Worm (Caenorhabditis elegans) whole organism, L1 larva: ENCODE results near the gene eor-2.
A peak's percentile ranks its signal among the peaks of the same experiment; 100 is the strongest.

Experiments
- C04F5.9 ChIP-seq: sonication (generic microtip); optimal IDR thresholded peaks from 2 replicates; lab custom pipeline; 2016; ENCODE audit warnings: missing genetic modification characterization, missing compliant biosample characterization
- C34B4.2 ChIP-seq: sonication (generic microtip); optimal IDR thresholded peaks from 2 replicates; lab custom pipeline; 2017; ENCODE audit warnings: mild to moderate bottlenecking, missing genetic modification characterization, missing compliant biosample characterization
- aha-1 ChIP-seq: fragments of 150-350 bp; optimal IDR thresholded peaks from 2 replicates; lab custom pipeline; 2014; ENCODE audit warnings: missing biosample characterization, missing genetic modification characterization
- ceh-82 ChIP-seq, 3 experiments: fragments of 150-350 bp in 1 of 3; sonication (generic microtip) in 2 of 3; optimal IDR thresholded peaks; 2 replicates each; lab custom pipeline; 2014 to 2017; ENCODE audit warnings: missing biosample characterization in 3 of 3, missing genetic modification characterization in 3 of 3
- ceh-88 ChIP-seq: fragments of 200-800 bp; sonication (Bioruptor generic); IDR thresholded peaks from 2 replicates; pipeline ENCODE4 v1.3.6; 2022; ENCODE audit warnings: missing genetic modification characterization, missing compliant biosample characterization
- ces-1 ChIP-seq: fragments of 150-350 bp; optimal IDR thresholded peaks from 2 replicates; lab custom pipeline; 2014; ENCODE audit warnings: missing biosample characterization, missing genetic modification reagents, missing genetic modification characterization
- dpl-1 ChIP-seq, 3 experiments: fragments of 150-350 bp in 2 of 3; sonication (generic microtip) in 1 of 3; optimal IDR thresholded peaks; 2 replicates each; lab custom pipeline; 2014 to 2017; ENCODE audit warnings: missing biosample characterization in 3 of 3, missing genetic modification characterization in 3 of 3, missing genetic modification reagents in 3 of 3
- efl-1 ChIP-seq, 4 experiments: fragments of 150-350 bp; optimal IDR thresholded peaks in 3 of 4; peaks in 1 of 4; 1 replicate in 1 of 4; 2 replicates in 3 of 4; lab custom pipeline; 2014; ENCODE audit warnings: missing biosample characterization in 2 of 4, missing genetic modification characterization in 2 of 4, missing genetic modification reagents in 2 of 4
- egl-13 ChIP-seq: sonication (generic microtip); optimal IDR thresholded peaks from 2 replicates; lab custom pipeline; 2016; ENCODE audit warnings: missing genotype, missing genetic modification reagents, missing genetic modification characterization, missing compliant biosample characterization
- egl-27 ChIP-seq, 2 experiments: fragments of 150-350 bp in 1 of 2; sonication (generic microtip); optimal IDR thresholded peaks; 3 replicates each; lab custom pipeline; 2017 to 2018; ENCODE audit warnings: missing biosample characterization in 2 of 2, missing genetic modification characterization in 2 of 2, missing genetic modification reagents in 2 of 2
- elt-2 ChIP-seq: sonication (generic microtip); optimal IDR thresholded peaks from 2 replicates; lab custom pipeline; 2016; ENCODE audit warnings: missing genetic modification characterization, mild to moderate bottlenecking, inconsistent platforms, missing compliant biosample characterization, missing genetic modification reagents
- elt-3 ChIP-seq, 6 experiments: fragments of 150-350 bp in 1 of 6; sonication (generic microtip); optimal IDR thresholded peaks; 2 replicates each; lab custom pipeline; 2017 to 2018; ENCODE audit warnings: missing biosample characterization in 6 of 6, missing genetic modification characterization in 6 of 6, inconsistent platforms in 1 of 6
- fkh-10 ChIP-seq: sonication (generic microtip); optimal IDR thresholded peaks from 2 replicates; lab custom pipeline; 2017; ENCODE audit warnings: missing biosample characterization, missing genetic modification reagents, missing genetic modification characterization
- fkh-8 ChIP-seq: sonication (generic microtip); optimal IDR thresholded peaks from 2 replicates; lab custom pipeline; 2016; ENCODE audit warnings: mild to moderate bottlenecking, missing genetic modification characterization, missing compliant biosample characterization
- grh-1 ChIP-seq: fragments of 200-800 bp; sonication (Bioruptor generic); IDR thresholded peaks from 2 replicates; pipeline ENCODE4 v1.3.6; 2022; ENCODE audit warnings: missing genetic modification reagents, missing genetic modification characterization, missing compliant biosample characterization
- hlh-17 ChIP-seq: fragments of 200-800 bp; sonication (Bioruptor generic); optimal IDR thresholded peaks from 2 replicates; lab custom pipeline; 2018; ENCODE audit warnings: missing genetic modification characterization, mild to moderate bottlenecking, missing compliant biosample characterization, moderate library complexity, borderline replicate concordance
- hlh-4 ChIP-seq: sonication (generic microtip); optimal IDR thresholded peaks from 2 replicates; lab custom pipeline; 2016; ENCODE audit warnings: mild to moderate bottlenecking, missing genetic modification characterization, missing compliant biosample characterization
- irx-1 ChIP-seq: sonication (generic microtip); optimal IDR thresholded peaks from 2 replicates; lab custom pipeline; 2016; ENCODE audit warnings: missing genetic modification characterization, missing compliant biosample characterization
- jun-1 ChIP-seq: fragments of 150-350 bp; optimal IDR thresholded peaks from 2 replicates; lab custom pipeline; 2014; ENCODE audit warnings: missing biosample characterization, missing genetic modification reagents, missing genetic modification characterization
- lin-14 ChIP-seq: fragments of 200-800 bp; sonication (Bioruptor generic); optimal IDR thresholded peaks from 2 replicates; lab custom pipeline; 2018; ENCODE audit warnings: mild to moderate bottlenecking, missing genetic modification characterization, moderate library complexity, missing compliant biosample characterization
- lin-15B ChIP-seq: fragments of 150-350 bp; sonication (generic microtip); optimal IDR thresholded peaks from 3 replicates; lab custom pipeline; 2014; ENCODE audit warnings: missing biosample characterization, missing genetic modification characterization
- lin-35 ChIP-seq, 2 experiments: fragments of 150-350 bp; optimal IDR thresholded peaks; 2 replicates each; lab custom pipeline; 2014; ENCODE audit warnings: missing biosample characterization in 2 of 2, missing genetic modification characterization in 2 of 2, missing genetic modification reagents in 2 of 2
- lir-3 ChIP-seq: sonication (generic microtip); optimal IDR thresholded peaks from 2 replicates; lab custom pipeline; 2016; ENCODE audit warnings: mild to moderate bottlenecking, missing genetic modification characterization, moderate library complexity, missing compliant biosample characterization; ENCODE audit not compliant: poor library complexity
- lsy-2 ChIP-seq, 2 experiments: fragments of 150-350 bp; optimal IDR thresholded peaks; 2 replicates each; lab custom pipeline; 2014; ENCODE audit warnings: missing biosample characterization in 2 of 2, missing genetic modification characterization in 2 of 2
- mab-9 ChIP-seq: fragments of 200-800 bp; sonication (Bioruptor generic); IDR thresholded peaks from 2 replicates; pipeline ENCODE4 v1.3.6; 2022; ENCODE audit warnings: missing genetic modification reagents, missing genetic modification characterization, missing compliant biosample characterization
- mdl-1 ChIP-seq, 2 experiments: fragments of 150-350 bp; optimal IDR thresholded peaks; 2 replicates each; lab custom pipeline; 2014 to 2017; ENCODE audit warnings: missing biosample characterization in 2 of 2, missing genetic modification characterization in 2 of 2, inconsistent platforms in 1 of 2
- mef-2 ChIP-seq: fragments of 150-350 bp; optimal IDR thresholded peaks from 2 replicates; lab custom pipeline; 2014; ENCODE audit warnings: missing biosample characterization, missing genetic modification characterization
- mep-1 ChIP-seq: fragments of 150-350 bp; optimal IDR thresholded peaks from 2 replicates; lab custom pipeline; 2014; ENCODE audit warnings: missing biosample characterization, missing genetic modification characterization
- nhr-11 ChIP-seq: fragments of 150-350 bp; optimal IDR thresholded peaks from 2 replicates; lab custom pipeline; 2014; ENCODE audit warnings: missing biosample characterization, missing genetic modification characterization
- nhr-12 ChIP-seq: sonication (generic microtip); optimal IDR thresholded peaks from 2 replicates; lab custom pipeline; 2017; ENCODE audit warnings: missing biosample characterization, missing genetic modification characterization
- nhr-19 ChIP-seq: fragments of 200-800 bp; sonication (Bioruptor generic); conservative IDR thresholded peaks from 2 replicates; pipeline ENCODE4 v1.3.6; 2022; ENCODE audit warnings: missing genetic modification characterization, missing compliant biosample characterization
- nhr-20 ChIP-seq: sonication (generic microtip); optimal IDR thresholded peaks from 2 replicates; lab custom pipeline; 2016; ENCODE audit warnings: mild to moderate bottlenecking, missing genetic modification characterization, missing compliant biosample characterization
- nhr-47 ChIP-seq: sonication (generic microtip); optimal IDR thresholded peaks from 2 replicates; lab custom pipeline; 2016; ENCODE audit warnings: mild to moderate bottlenecking, missing genetic modification characterization, moderate library complexity, missing compliant biosample characterization
- nhr-71 ChIP-seq: sonication (generic microtip); optimal IDR thresholded peaks from 2 replicates; lab custom pipeline; 2016; ENCODE audit warnings: mild to moderate bottlenecking, missing genetic modification characterization, moderate library complexity, missing compliant biosample characterization
- nhr-77 ChIP-seq: fragments of 150-350 bp; optimal IDR thresholded peaks from 2 replicates; lab custom pipeline; 2014; ENCODE audit warnings: missing biosample characterization, missing genetic modification characterization
- nhr-84 ChIP-seq: sonication (generic microtip); optimal IDR thresholded peaks from 2 replicates; lab custom pipeline; 2017; ENCODE audit warnings: missing biosample characterization, missing genetic modification characterization
- nhr-85 ChIP-seq: sonication (generic microtip); peaks from one replicate; lab custom pipeline; 2016; ENCODE audit warnings: missing genetic modification characterization, inconsistent platforms, missing compliant biosample characterization
- nhr-90 ChIP-seq: sonication (generic microtip); optimal IDR thresholded peaks from 2 replicates; lab custom pipeline; 2016; ENCODE audit warnings: mild to moderate bottlenecking, missing genetic modification characterization, missing compliant biosample characterization; ENCODE audit not compliant: poor library complexity
- pag-3 ChIP-seq: sonication (generic microtip); optimal IDR thresholded peaks from 2 replicates; lab custom pipeline; 2017; ENCODE audit warnings: missing genetic modification characterization, mild to moderate bottlenecking, missing compliant biosample characterization, antibody characterized with exemption, borderline replicate concordance; ENCODE audit not compliant: insufficient read depth
- skn-1 ChIP-seq: fragments of 150-350 bp; optimal IDR thresholded peaks from 2 replicates; lab custom pipeline; 2014; ENCODE audit warnings: missing biosample characterization, missing genetic modification characterization
- snpc-4 ChIP-seq: fragments of 150-350 bp; optimal IDR thresholded peaks from 2 replicates; lab custom pipeline; 2014; ENCODE audit warnings: missing biosample characterization, missing genetic modification characterization
- snu-23 ChIP-seq: sonication (generic microtip); optimal IDR thresholded peaks from 2 replicates; lab custom pipeline; 2016; ENCODE audit warnings: missing genetic modification characterization, missing compliant biosample characterization
- sox-4 ChIP-seq: sonication (generic microtip); optimal IDR thresholded peaks from 2 replicates; lab custom pipeline; 2016; ENCODE audit warnings: missing genetic modification characterization, missing compliant biosample characterization
- sptf-1 ChIP-seq: fragments of 150-350 bp; optimal IDR thresholded peaks from 2 replicates; lab custom pipeline; 2014; ENCODE audit warnings: missing biosample characterization, missing genetic modification characterization
- sup-37 ChIP-seq: fragments of 200-800 bp; sonication (Bioruptor generic); optimal IDR thresholded peaks from 2 replicates; lab custom pipeline; 2018; ENCODE audit warnings: mild to moderate bottlenecking, missing genetic modification characterization, missing compliant biosample characterization
- swsn-7 ChIP-seq: sonication (generic microtip); optimal IDR thresholded peaks from 2 replicates; lab custom pipeline; 2016; ENCODE audit warnings: missing genetic modification characterization, missing compliant biosample characterization
- tlp-1 ChIP-seq: fragments of 150-350 bp; optimal IDR thresholded peaks from 2 replicates; lab custom pipeline; 2014; ENCODE audit warnings: missing biosample characterization, missing genetic modification characterization
- unc-30 ChIP-seq: sonication (generic microtip); optimal IDR thresholded peaks from 2 replicates; lab custom pipeline; 2017; ENCODE audit warnings: missing biosample characterization, missing genetic modification characterization
- unc-62 ChIP-seq: fragments of 150-350 bp; optimal IDR thresholded peaks from 2 replicates; lab custom pipeline; 2014; ENCODE audit warnings: missing biosample characterization, missing genetic modification reagents, missing genetic modification characterization
- unc-98 ChIP-seq: fragments of 200-800 bp; sonication (Bioruptor generic); IDR thresholded peaks from 2 replicates; pipeline ENCODE4 v1.3.6; 2022; ENCODE audit warnings: missing genetic modification characterization, missing compliant biosample characterization
- xbp-1 ChIP-seq: sonication (generic microtip); optimal IDR thresholded peaks from 2 replicates; lab custom pipeline; 2016; ENCODE audit warnings: missing genetic modification characterization, missing compliant biosample characterization
- zag-1 ChIP-seq: fragments of 150-350 bp; optimal IDR thresholded peaks from 2 replicates; lab custom pipeline; 2014; ENCODE audit warnings: missing biosample characterization, missing genetic modification characterization
- ztf-11 ChIP-seq, 2 experiments: sonication (generic microtip); optimal IDR thresholded peaks; 2 replicates each; lab custom pipeline; 2016 to 2017; ENCODE audit warnings: missing genetic modification characterization in 2 of 2, missing biosample characterization in 1 of 2, missing compliant biosample characterization in 1 of 2

The eor-2 gene

DNA sequence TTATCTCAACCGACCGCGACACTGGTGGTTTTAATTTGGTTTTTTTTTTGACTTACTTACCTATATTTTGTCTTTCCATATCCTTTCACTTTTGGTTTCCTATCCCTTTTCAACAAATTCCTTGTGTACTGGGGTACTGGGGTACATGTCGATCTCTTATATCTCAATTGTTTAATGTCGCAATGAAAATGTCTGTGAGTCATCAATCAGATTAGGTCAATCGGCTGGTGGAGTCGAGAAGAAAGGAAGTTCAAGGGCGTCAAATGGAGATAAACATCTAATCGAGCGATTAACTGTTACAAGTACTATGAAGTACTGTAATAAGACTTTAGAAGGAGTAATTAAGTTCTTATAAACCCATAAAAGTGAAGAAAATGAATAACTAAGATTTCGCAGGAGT lies 26.9 kb upstream of the eor-2 start:
- TF ChIP-seq snpc-4 (no peak), lin-15B (no peak), nhr-12 (tag; lab: Kevin White, UChicago) (no peak), ztf-11 (tag; optimal IDR thresholded peaks at IDR 0.05; lab: Kevin White, UChicago) (no peak), nhr-19 (GFP tag; lab: Robert Waterston, UW) (no peak), nhr-90 (tag; lab: Kevin White, UChicago) (no peak), unc-98 (GFP tag; lab: Robert Waterston, UW) (no peak), nhr-77 (no peak), ceh-82 (tag; optimal IDR thresholded peaks at IDR 0.05; lab: Kevin White, UChicago) (no peak), xbp-1 (tag; lab: Kevin White, UChicago) (no peak), nhr-11 (tag; lab: Kevin White, UChicago) (no peak), irx-1 (no peak), mef-2 (tag; lab: Kevin White, UChicago) (no peak), grh-1 (GFP tag; lab: Robert Waterston, UW) (no peak), C34B4.2 (tag; lab: Kevin White, UChicago) (no peak), lin-35 (GFP tag; optimal IDR thresholded peaks at IDR 0.05; lab: Kevin White, UChicago) (no peak), nhr-47 (tag; lab: Kevin White, UChicago) (no peak), nhr-85 (tag; lab: Kevin White, UChicago) (peak; percentile 94), fkh-8 (no peak), nhr-20 (peak; percentile 37), mdl-1 (tag; optimal IDR thresholded peaks at IDR 0.05; lab: Kevin White, UChicago) (no peak), hlh-4 (tag; lab: Kevin White, UChicago) (no peak), elt-3 (tag; optimal IDR thresholded peaks at IDR 0.05; lab: Kevin White, UChicago) (peak in 2 of 6 experiments; percentile 68 to 75), hlh-17 (GFP tag; lab: Kevin White, UChicago) (no peak), unc-30 (tag; lab: Kevin White, UChicago) (no peak), fkh-10 (no peak), unc-62 (no peak), aha-1 (no peak), snu-23 (GFP tag; lab: Kevin White, UChicago) (peak; percentile 9), skn-1 (no peak), pag-3 (no peak), swsn-7 (tag; lab: Kevin White, UChicago) (no peak), C04F5.9 (tag; lab: Kevin White, UChicago) (no peak), ceh-88 (GFP tag; lab: Robert Waterston, UW) (no peak), jun-1 (tag; lab: Kevin White, UChicago) (no peak), tlp-1 (tag; lab: Kevin White, UChicago) (no peak), sox-4 (no peak), sptf-1 (tag; lab: Kevin White, UChicago) (no peak), mab-9 (GFP tag; lab: Robert Waterston, UW) (no peak), zag-1 (tag; lab: Kevin White, UChicago) (no peak), egl-13 (no peak), dpl-1 (GFP tag; optimal IDR thresholded peaks at IDR 0.05; lab: Kevin White, UChicago) (no peak), mep-1 (tag; lab: Kevin White, UChicago) (peak; percentile 57), ces-1 (GFP tag; lab: Kevin White, UChicago) (no peak), efl-1 (optimal IDR thresholded peaks at IDR 0.05; lab: Kevin White, UChicago) (no peak), efl-1 (GFP tag; optimal IDR thresholded peaks at IDR 0.05 in 1 of 2; lab: Kevin White, UChicago) (peak in 1 of 2 experiments; percentile 0), elt-2 (tag; lab: Kevin White, UChicago) (no peak), lin-14 (GFP tag; lab: Kevin White, UChicago) (peak; percentile 62), nhr-84 (no peak), nhr-71 (tag; lab: Kevin White, UChicago) (no peak), lsy-2 (tag; optimal IDR thresholded peaks at IDR 0.05; lab: Kevin White, UChicago) (peak in 1 of 2 experiments; percentile 16), sup-37 (no peak), egl-27 (tag; optimal IDR thresholded peaks at IDR 0.05; lab: Kevin White, UChicago) (no peak), lir-3 (tag; lab: Kevin White, UChicago) (no peak)
